Worm (Caenorhabditis elegans) whole organism, mixed stage, embryonic: ENCODE measurements around the gene tnc-2.

Experiments
- blmp-1 ChIP-seq: fragments of 150-350 bp; optimal IDR thresholded peaks from 2 replicates; lab custom pipeline; 2014; ENCODE audit warnings: missing biosample characterization, missing genetic modification characterization
- ceh-83 ChIP-seq: fragments of 200-800 bp; sonication (Bioruptor generic); optimal IDR thresholded peaks from 2 replicates; lab custom pipeline; 2018; ENCODE audit warnings: mild to moderate bottlenecking, missing genetic modification characterization, missing compliant biosample characterization
- ces-1 ChIP-seq: fragments of 150-350 bp; optimal IDR thresholded peaks from 2 replicates; lab custom pipeline; 2014; ENCODE audit warnings: missing biosample characterization, missing genetic modification reagents, missing genetic modification characterization
- elt-1 ChIP-seq: sonication (generic microtip); optimal IDR thresholded peaks from 2 replicates; lab custom pipeline; 2017; ENCODE audit warnings: missing genetic modification characterization, mild to moderate bottlenecking, missing compliant biosample characterization, antibody characterized with exemption, moderate library complexity, borderline replicate concordance; ENCODE audit not compliant: insufficient read depth
- elt-3 ChIP-seq: fragments of 150-350 bp; optimal IDR thresholded peaks from 2 replicates; lab custom pipeline; 2014; ENCODE audit warnings: missing biosample characterization, missing genetic modification characterization
- flh-1 ChIP-seq: fragments of 200-800 bp; sonication (Bioruptor generic); optimal IDR thresholded peaks from 2 replicates; lab custom pipeline; 2018; ENCODE audit warnings: mild to moderate bottlenecking, missing genetic modification characterization, moderate library complexity, missing compliant biosample characterization
- nhr-28 ChIP-seq: fragments of 150-350 bp; optimal IDR thresholded peaks from 2 replicates; lab custom pipeline; 2014; ENCODE audit warnings: missing biosample characterization, missing genetic modification characterization
- unc-39 ChIP-seq: fragments of 150-350 bp; optimal IDR thresholded peaks from 2 replicates; lab custom pipeline; 2014; ENCODE audit warnings: missing biosample characterization, missing genetic modification characterization
- unc-62 ChIP-seq: fragments of 150-350 bp; optimal IDR thresholded peaks from 2 replicates; lab custom pipeline; 2014; ENCODE audit warnings: missing biosample characterization, missing genetic modification reagents, missing genetic modification characterization
- ztf-11 ChIP-seq: fragments of 150-350 bp; optimal IDR thresholded peaks from 2 replicates; lab custom pipeline; 2014; ENCODE audit warnings: missing biosample characterization, missing genetic modification characterization

ce11 chrII:10510242-10510641 lies 43.6 kb downstream of the tnc-2 start, which contains the start of gene F59B10.3:
- TF ChIP-seq unc-62 (GFP tag; lab: Kevin White, UChicago): no peak
- no peak for TF ChIP-seq ces-1 (GFP tag; lab: Kevin White, UChicago)
- no peak for TF ChIP-seq unc-39 (tag; lab: Kevin White, UChicago)
- TF ChIP-seq ztf-11 (tag; lab: Kevin White, UChicago): no peak
- no peak for TF ChIP-seq elt-3 (tag; lab: Kevin White, UChicago)
- TF ChIP-seq ceh-83: no peak
- no peak for TF ChIP-seq elt-1 (tag; lab: Kevin White, UChicago)
- no peak for TF ChIP-seq flh-1
- TF ChIP-seq nhr-28 (tag; lab: Kevin White, UChicago): no peak
- TF ChIP-seq blmp-1: no peak
